Fruit fly (Drosophila melanogaster): ENCODE results near the gene CYLD.

Gene CYLD

dm6 chr2L:10251592-10251991 is 48.1 kb downstream of the CYLD start, which contains the start of gene Ror (continued):
- TF ChIP-seq CG2116 (GFP tag; optimal IDR thresholded peaks at IDR 0.05) (peak; percentile 71), CG32772 (GFP tag; IDR thresholded peaks at IDR 0.05) (no peak), Eip74EF (GFP tag; optimal IDR thresholded peaks at IDR 0.05) (no peak), sim (GFP tag; IDR thresholded peaks at IDR 0.05) (no peak), unc-4 (GFP tag; IDR thresholded peaks at IDR 0.05; ENCODE audit: partially characterized antibody) (peak; percentile 47; the same call in 1 of the 2 replicates), CG42726 (GFP tag; IDR thresholded peaks at IDR 0.05; ENCODE audit: partially characterized antibody) (no peak), D19B (GFP tag; optimal IDR thresholded peaks at IDR 0.05) (no peak), CG14014 (GFP tag; IDR thresholded peaks at IDR 0.05) (no peak), so (GFP tag; IDR thresholded peaks at IDR 0.05) (no peak), Dll (GFP tag; IDR thresholded peaks at IDR 0.05; ENCODE audit: partially characterized antibody) (0 out of 4 replicates have a peak, but pooled peaks have one; percentile 12), CG14667 (GFP tag; IDR thresholded peaks at IDR 0.05) (no peak), Fer1 (GFP tag; optimal IDR thresholded peaks at IDR 0.05) (no peak), CG3847 (GFP tag; IDR thresholded peaks at IDR 0.05) (no peak), CG10654 (GFP tag; optimal IDR thresholded peaks at IDR 0.05) (no peak), Hmx (GFP tag; optimal IDR thresholded peaks at IDR 0.05) (no peak), da (GFP tag; optimal IDR thresholded peaks at IDR 0.05) (no peak), stwl (tag; optimal IDR thresholded peaks at IDR 0.05) (peak; percentile 1), CG13775 (GFP tag; optimal IDR thresholded peaks at IDR 0.05) (no peak), CrebB (tag; optimal IDR thresholded peaks at IDR 0.05) (no peak), Scr (GFP tag; IDR thresholded peaks at IDR 0.05; ENCODE audit: partially characterized antibody) (peak; percentile 47; the same call in 1 of the 2 replicates), Vsx1 (GFP tag; optimal IDR thresholded peaks at IDR 0.05) (no peak), CG14441 (GFP tag; IDR thresholded peaks at IDR 0.05) (no peak), CG6683 (GFP tag; optimal IDR thresholded peaks at IDR 0.05) (no peak), trh (GFP tag; optimal IDR thresholded peaks at IDR 0.05) (no peak)

dm6 chr2L:10250441-10250847 is 49.2 kb downstream of the CYLD start, which contains the start of the genes bsk and CG31717:
bsk (minus strand) TSS chr2L:10250501.
CG31717 (plus strand) TSS chr2L:10250737.
- TF ChIP-seq Hand (GFP tag; optimal IDR thresholded peaks at IDR 0.05) (no peak), CTCF (GFP tag; optimal IDR thresholded peaks at IDR 0.05) (no peak), Gsc (GFP tag; IDR thresholded peaks at IDR 0.05) (no peak), CG7357 (GFP tag; IDR thresholded peaks at IDR 0.05) (no peak), Camta (GFP tag; optimal IDR thresholded peaks at IDR 0.05) (no peak), ranshi (GFP tag; IDR thresholded peaks at IDR 0.05) (no peak), run (tag; optimal IDR thresholded peaks at IDR 0.05) (no peak), her (GFP tag; optimal IDR thresholded peaks at IDR 0.05) (no peak), CG10979 (tag; optimal IDR thresholded peaks at IDR 0.05) (no peak), oc (tag; optimal IDR thresholded peaks at IDR 0.05) (no peak), hkb (optimal IDR thresholded peaks at IDR 0.05) (no peak), hkb (GFP tag; IDR thresholded peaks at IDR 0.05) (no peak), wek (GFP tag; optimal IDR thresholded peaks at IDR 0.05) (no peak), CG6175 (GFP tag; IDR thresholded peaks at IDR 0.05) (no peak), CG11247 (GFP tag; IDR thresholded peaks at IDR 0.05) (no peak), CG17829 (tag; optimal IDR thresholded peaks at IDR 0.05) (peak; percentile 38), gem (tag; optimal IDR thresholded peaks at IDR 0.05) (no peak), Antp (GFP tag; optimal IDR thresholded peaks at IDR 0.05) (no peak), fu2 (GFP tag; optimal IDR thresholded peaks at IDR 0.05) (no peak), CG5245 (GFP tag; optimal IDR thresholded peaks at IDR 0.05) (no peak), CG11723 (GFP tag; optimal IDR thresholded peaks at IDR 0.05) (no peak), Ets97D (GFP tag; optimal IDR thresholded peaks at IDR 0.05) (peak; percentile 43), Dll (GFP tag; IDR thresholded peaks at IDR 0.05; ENCODE audit: partially characterized antibody) (peak; percentile 68; the same call in 2 of the 4 replicates), CG18262 (tag; optimal IDR thresholded peaks at IDR 0.05) (no peak), stwl (tag; optimal IDR thresholded peaks at IDR 0.05) (peak; percentile 75), CG34422 (GFP tag; IDR thresholded peaks at IDR 0.05) (no peak), Hr51 (GFP tag; optimal IDR thresholded peaks at IDR 0.05) (no peak), CG4730 (GFP tag; IDR thresholded peaks at IDR 0.05) (no peak), pum (GFP tag; optimal IDR thresholded peaks at IDR 0.05) (no peak), CG4404 (GFP tag; IDR thresholded peaks at IDR 0.05) (no peak)
